Fruit fly (Drosophila melanogaster) whole organism, embryonic: ENCODE results near the gene HipHop.

Source experiments
- Atf-2 ChIP-seq: fragments of 200-800 bp; sonication (Bioruptor generic); optimal IDR thresholded peaks from 2 replicates; lab custom pipeline; 2016; ENCODE audit warnings: missing biosample characterization, missing genetic modification characterization
- Bdp1 ChIP-seq: fragments of 200-800 bp; sonication (Bioruptor generic); optimal IDR thresholded peaks from 3 replicates; lab custom pipeline; 2016; ENCODE audit warnings: missing biosample characterization, missing genetic modification characterization
- CG12744 ChIP-seq: fragments of 200-800 bp; sonication (Bioruptor generic); optimal IDR thresholded peaks from 2 replicates; lab custom pipeline; 2016; ENCODE audit warnings: missing biosample characterization, missing genetic modification characterization
- CG15269 ChIP-seq: fragments of 200-800 bp; sonication (Bioruptor generic); optimal IDR thresholded peaks from 2 replicates; lab custom pipeline; 2018; ENCODE audit warnings: missing biosample characterization, mild to moderate bottlenecking, missing genetic modification characterization, moderate library complexity
- CG15514 ChIP-seq: fragments of 200-800 bp; sonication (Bioruptor generic); optimal IDR thresholded peaks from 3 replicates; lab custom pipeline; 2017; ENCODE audit warnings: missing biosample characterization, missing genetic modification characterization, mild to moderate bottlenecking, moderate library complexity, missing genetic modification reagents
- CG16779 ChIP-seq: fragments of 200-800 bp; sonication (Bioruptor generic); IDR thresholded peaks from 2 replicates; pipeline ENCODE4 v1.3.6; 2022; ENCODE audit warnings: missing biosample characterization, missing genetic modification characterization
- CG18262 ChIP-seq: fragments of 200-800 bp; optimal IDR thresholded peaks from 3 replicates; lab custom pipeline; 2019; ENCODE audit warnings: missing biosample characterization, mild to moderate bottlenecking, missing genetic modification characterization, moderate library complexity
- CG42726 ChIP-seq: fragments of 200-800 bp; sonication (Bioruptor generic); IDR thresholded peaks from 2 replicates; pipeline ENCODE4 v1.3.6; 2022; ENCODE audit warnings: missing biosample characterization, missing genetic modification characterization; ENCODE audit not compliant: partially characterized antibody
- CG4282 ChIP-seq: fragments of 200-800 bp; sonication (Bioruptor generic); optimal IDR thresholded peaks from 2 replicates; lab custom pipeline; 2016; ENCODE audit warnings: missing biosample characterization, missing genetic modification characterization
- CG4424 ChIP-seq: fragments of 200-800 bp; sonication (Bioruptor generic); optimal IDR thresholded peaks from 3 replicates; lab custom pipeline; 2016; ENCODE audit warnings: missing biosample characterization, missing genetic modification characterization
- CG4854 ChIP-seq: fragments of 200-800 bp; sonication (Bioruptor generic); optimal IDR thresholded peaks from 2 replicates; lab custom pipeline; 2016; ENCODE audit warnings: missing biosample characterization, missing genetic modification characterization, inconsistent platforms
- CG6765 ChIP-seq: fragments of 200-800 bp; sonication (Bioruptor generic); optimal IDR thresholded peaks from 3 replicates; lab custom pipeline; 2017; ENCODE audit warnings: missing biosample characterization, mild to moderate bottlenecking, missing genetic modification characterization
- CG7556 ChIP-seq: fragments of 200-800 bp; sonication (Bioruptor generic); optimal IDR thresholded peaks from 2 replicates; lab custom pipeline; 2017; ENCODE audit warnings: missing biosample characterization, mild to moderate bottlenecking, missing genetic modification characterization
- CG7963 ChIP-seq: fragments of 200-800 bp; sonication (Bioruptor generic); IDR thresholded peaks from 3 replicates; pipeline ENCODE4 v1.3.6; 2022; ENCODE audit warnings: missing biosample characterization, missing genetic modification characterization; ENCODE audit not compliant: partially characterized antibody
- CG8924 ChIP-seq: fragments of 200-800 bp; optimal IDR thresholded peaks from 3 replicates; lab custom pipeline; 2019; ENCODE audit warnings: missing biosample characterization, mild to moderate bottlenecking, missing genetic modification characterization, moderate library complexity
- CG9876 ChIP-seq: fragments of 200-800 bp; sonication (Bioruptor generic); optimal IDR thresholded peaks from 2 replicates; lab custom pipeline; 2016; ENCODE audit warnings: missing biosample characterization, missing genetic modification characterization
- CrebB ChIP-seq: fragments of 200-800 bp; sonication (Bioruptor generic); optimal IDR thresholded peaks from 3 replicates; lab custom pipeline; 2018; ENCODE audit warnings: missing biosample characterization, mild to moderate bottlenecking, missing genetic modification characterization
- Dip2 ChIP-seq: fragments of 200-800 bp; sonication (Bioruptor generic); IDR thresholded peaks from 2 replicates; pipeline ENCODE4 v1.3.6; 2022; ENCODE audit warnings: missing biosample characterization, missing genetic modification characterization
- Dp ChIP-seq: fragments of 200-800 bp; sonication (Bioruptor generic); optimal IDR thresholded peaks from 2 replicates; lab custom pipeline; 2018; ENCODE audit warnings: missing biosample characterization, mild to moderate bottlenecking, missing genetic modification characterization, moderate library complexity
- Fer1 ChIP-seq: fragments of 200-800 bp; sonication (Bioruptor generic); optimal IDR thresholded peaks from 2 replicates; lab custom pipeline; 2017; ENCODE audit warnings: missing biosample characterization, mild to moderate bottlenecking, missing genetic modification characterization
- Kr ChIP-seq: fragments of 200-800 bp; sonication (Bioruptor generic); optimal IDR thresholded peaks from 2 replicates; lab custom pipeline; 2017; ENCODE audit warnings: missing biosample characterization, mild to moderate bottlenecking, missing genetic modification characterization
- Pdp1 ChIP-seq, 2 experiments: fragments of 200-800 bp; sonication (Bioruptor generic); optimal IDR thresholded peaks; 3 replicates each; lab custom pipeline; 2016; ENCODE audit warnings: missing biosample characterization in 2 of 2, missing genetic modification characterization in 2 of 2, mild to moderate bottlenecking in 1 of 2, moderate library complexity in 1 of 2
- Ptx1 ChIP-seq: fragments of 200-800 bp; sonication (Bioruptor generic); IDR thresholded peaks from 2 replicates; pipeline ENCODE4 v1.3.6; 2022; ENCODE audit warnings: missing biosample characterization, missing genetic modification characterization
- Taf1 ChIP-seq: fragments of 200-800 bp; sonication (Bioruptor generic); IDR thresholded peaks from 2 replicates; pipeline ENCODE4 v1.3.6; 2022; ENCODE audit warnings: missing biosample characterization, missing genetic modification characterization
- Xbp1 ChIP-seq: fragments of 200-800 bp; sonication (Bioruptor generic); optimal IDR thresholded peaks from 3 replicates; lab custom pipeline; 2016; ENCODE audit warnings: missing biosample characterization, mild to moderate bottlenecking, missing genetic modification characterization
- Xrp1 ChIP-seq: fragments of 200-800 bp; sonication (Bioruptor generic); IDR thresholded peaks from 2 replicates; pipeline ENCODE4 v1.3.6; 2022; ENCODE audit warnings: missing biosample characterization, missing genetic modification characterization
- abd-A ChIP-seq: fragments of 200-800 bp; sonication (Bioruptor generic); optimal IDR thresholded peaks from 3 replicates; lab custom pipeline; 2019; ENCODE audit warnings: missing biosample characterization, mild to moderate bottlenecking, missing genetic modification characterization, moderate library complexity
- ap ChIP-seq: fragments of 200-800 bp; sonication (Bioruptor generic); IDR thresholded peaks from 2 replicates; pipeline ENCODE4 v1.3.6; 2022; ENCODE audit warnings: missing biosample characterization, missing genetic modification characterization
- ash1 ChIP-seq: fragments of 200-800 bp; sonication (Bioruptor generic); optimal IDR thresholded peaks from 2 replicates; lab custom pipeline; 2018; ENCODE audit warnings: missing biosample characterization, mild to moderate bottlenecking, missing genetic modification characterization
- az2 ChIP-seq: fragments of 200-800 bp; sonication (Bioruptor generic); optimal IDR thresholded peaks from 3 replicates; lab custom pipeline; 2016; ENCODE audit warnings: missing biosample characterization, missing genetic modification characterization
- bigmax ChIP-seq: fragments of 200-800 bp; sonication (Bioruptor generic); optimal IDR thresholded peaks from 2 replicates; lab custom pipeline; 2018; ENCODE audit warnings: missing biosample characterization, mild to moderate bottlenecking, missing genetic modification characterization
- chn ChIP-seq: fragments of 200-800 bp; sonication (Bioruptor generic); optimal IDR thresholded peaks from 2 replicates; lab custom pipeline; 2016; ENCODE audit warnings: missing biosample characterization, missing genetic modification characterization
- da ChIP-seq: fragments of 200-800 bp; sonication (Bioruptor generic); optimal IDR thresholded peaks from 2 replicates; lab custom pipeline; 2016; ENCODE audit warnings: missing biosample characterization, missing genetic modification characterization
- dan ChIP-seq: fragments of 200-800 bp; sonication (Bioruptor generic); IDR thresholded peaks from 2 replicates; pipeline ENCODE4 v1.3.6; 2022; ENCODE audit warnings: missing biosample characterization, missing genetic modification characterization
- dpn ChIP-seq, 2 experiments: fragments of 200-800 bp; sonication (Bioruptor generic); optimal IDR thresholded peaks; 3 replicates each; lab custom pipeline; 2016; ENCODE audit warnings: missing biosample characterization in 2 of 2, missing genetic modification characterization in 2 of 2
- esg ChIP-seq: fragments of 200-800 bp; sonication (Bioruptor generic); conservative IDR thresholded peaks from 2 replicates; pipeline ENCODE4 v1.3.6; 2022; ENCODE audit warnings: missing biosample characterization, missing genetic modification characterization
- eve ChIP-seq, 2 experiments: fragments of >200 bp; optimal IDR thresholded peaks; 2 replicates each; lab custom pipeline; 2017; ENCODE audit warnings: missing biosample characterization in 2 of 2, missing genetic modification characterization in 2 of 2
- exex ChIP-seq: fragments of 200-800 bp; sonication (Bioruptor generic); optimal IDR thresholded peaks from 4 replicates; lab custom pipeline; 2018; ENCODE audit warnings: missing biosample characterization, mild to moderate bottlenecking, missing genetic modification characterization, moderate library complexity
- eyg ChIP-seq: fragments of 200-800 bp; sonication (Bioruptor generic); optimal IDR thresholded peaks from 3 replicates; lab custom pipeline; 2016; ENCODE audit warnings: missing biosample characterization, missing genetic modification characterization
- gfzf ChIP-seq: fragments of 200-800 bp; sonication (Bioruptor generic); optimal IDR thresholded peaks from 2 replicates; lab custom pipeline; 2016; ENCODE audit warnings: missing biosample characterization, mild to moderate bottlenecking, missing genetic modification characterization, moderate library complexity
- gt ChIP-seq: fragments of 200-800 bp; sonication (Bioruptor generic); IDR thresholded peaks from 2 replicates; pipeline ENCODE4 v1.3.6; 2022; ENCODE audit warnings: missing biosample characterization, missing genetic modification characterization
- ind ChIP-seq: fragments of 200-800 bp; sonication (Bioruptor generic); optimal IDR thresholded peaks from 3 replicates; lab custom pipeline; 2016; ENCODE audit warnings: missing biosample characterization, missing genetic modification characterization
- ken ChIP-seq: fragments of 200-800 bp; sonication (Bioruptor generic); IDR thresholded peaks from 3 replicates; pipeline ENCODE4 v1.3.6; 2022; ENCODE audit warnings: missing biosample characterization, missing genetic modification characterization
- lilli ChIP-seq: fragments of 200-800 bp; sonication (Bioruptor generic); optimal IDR thresholded peaks from 3 replicates; lab custom pipeline; 2016; ENCODE audit warnings: missing biosample characterization, missing genetic modification characterization
- p53 ChIP-seq: fragments of 200-800 bp; sonication (Bioruptor generic); optimal IDR thresholded peaks from 2 replicates; lab custom pipeline; 2016; ENCODE audit warnings: missing biosample characterization, missing genetic modification characterization
- pb ChIP-seq: fragments of 200-800 bp; sonication (Bioruptor generic); optimal IDR thresholded peaks from 3 replicates; lab custom pipeline; 2016; ENCODE audit warnings: missing biosample characterization, missing genetic modification characterization
- tap ChIP-seq: fragments of 200-800 bp; optimal IDR thresholded peaks from 3 replicates; lab custom pipeline; 2019; ENCODE audit warnings: missing biosample characterization, mild to moderate bottlenecking, missing genetic modification characterization, moderate library complexity
- tna ChIP-seq: fragments of 200-800 bp; sonication (Bioruptor generic); IDR thresholded peaks from 2 replicates; pipeline ENCODE4 v1.3.6; 2022; ENCODE audit warnings: missing biosample characterization, missing genetic modification characterization; ENCODE audit not compliant: partially characterized antibody
- tx ChIP-seq: fragments of 200-800 bp; sonication (Bioruptor generic); optimal IDR thresholded peaks from 2 replicates; lab custom pipeline; 2016; ENCODE audit warnings: missing biosample characterization, missing genetic modification characterization
- vnd ChIP-seq: fragments of 200-800 bp; sonication (Bioruptor generic); IDR thresholded peaks from 3 replicates; pipeline ENCODE4 v1.3.6; 2022; ENCODE audit warnings: missing biosample characterization, missing genetic modification characterization; ENCODE audit not compliant: partially characterized antibody
- wek ChIP-seq: fragments of 200-800 bp; sonication (Bioruptor generic); optimal IDR thresholded peaks from 3 replicates; lab custom pipeline; 2018; ENCODE audit warnings: missing biosample characterization, mild to moderate bottlenecking, missing genetic modification characterization, moderate library complexity

The HipHop gene

dm6 chr3L:18772014-18772560, 48.9 kb upstream of the HipHop start (continued):
- no peak for TF ChIP-seq ind
- TF ChIP-seq Xbp1 (GFP tag; lab: Kevin White, UChicago), result no peak
- no peak for TF ChIP-seq CG7556 (GFP tag; lab: Kevin White, UChicago)
- TF ChIP-seq CG9876 (GFP tag; lab: Kevin White, UChicago), result no peak
- no peak for TF ChIP-seq Pdp1 (GFP tag; optimal IDR thresholded peaks at IDR 0.05; lab: Kevin White, UChicago)
- TF ChIP-seq Taf1, result no peak
- no peak for TF ChIP-seq CrebB
- no peak for TF ChIP-seq eyg (GFP tag; lab: Kevin White, UChicago)
- TF ChIP-seq Atf-2, result no peak
- no peak for TF ChIP-seq Fer1 (GFP tag; lab: Kevin White, UChicago)
- no peak for TF ChIP-seq CG4854
- TF ChIP-seq pb (GFP tag; lab: Kevin White, UChicago), result no peak
- 0 out of 2 replicates have a peak, but pooled peaks have one; percentile 4 for TF ChIP-seq Ptx1 (GFP tag; lab: Robert Waterston, UW)
- no peak for TF ChIP-seq esg (GFP tag; lab: Robert Waterston, UW)
- no peak for TF ChIP-seq ash1 (GFP tag; lab: Kevin White, UChicago)
- TF ChIP-seq lilli, result no peak
- TF ChIP-seq Dip2 (GFP tag; lab: Robert Waterston, UW), result no peak
- TF ChIP-seq tap (tag; lab: Kevin White, UChicago), result no peak
- TF ChIP-seq CG16779 (GFP tag; lab: Robert Waterston, UW), result 0 out of 2 replicates have a peak, but pooled peaks have one; percentile 2
- TF ChIP-seq vnd (GFP tag; lab: Robert Waterston, UW), result no peak
- TF ChIP-seq gfzf, result no peak
- TF ChIP-seq CG42726 (GFP tag; lab: Robert Waterston, UW), result no peak
- TF ChIP-seq CG4424 (GFP tag; lab: Kevin White, UChicago), result no peak
- no peak for TF ChIP-seq CG8924 (tag; lab: Kevin White, UChicago)
- TF ChIP-seq az2 (GFP tag; lab: Kevin White, UChicago), result no peak
- no peak for TF ChIP-seq bigmax (GFP tag; lab: Kevin White, UChicago)
- TF ChIP-seq Dp (GFP tag; lab: Kevin White, UChicago), result no peak
- TF ChIP-seq chn (GFP tag; lab: Kevin White, UChicago), result no peak
- no peak for TF ChIP-seq Bdp1 (GFP tag; lab: Kevin White, UChicago)
- TF ChIP-seq gt (GFP tag; lab: Robert Waterston, UW), result no peak
- TF ChIP-seq wek, result no peak
- TF ChIP-seq tna, result no peak
- no peak for TF ChIP-seq CG4282 (GFP tag; lab: Kevin White, UChicago)
- TF ChIP-seq CG6765 (GFP tag; lab: Kevin White, UChicago), result no peak
- TF ChIP-seq tx (GFP tag; lab: Kevin White, UChicago), result no peak
- peak; percentile 9; the same call in 1 of the 3 replicates for TF ChIP-seq ken (GFP tag; lab: Robert Waterston, UW)
- TF ChIP-seq dpn (GFP tag; optimal IDR thresholded peaks at IDR 0.05; lab: Kevin White, UChicago), result no peak
- TF ChIP-seq eve (GFP tag; optimal IDR thresholded peaks at IDR 0.05; lab: Kevin White, UChicago), result no peak
- no peak for TF ChIP-seq Kr (GFP tag; lab: Kevin White, UChicago)
- no peak for TF ChIP-seq CG12744 (GFP tag; lab: Kevin White, UChicago)
- TF ChIP-seq CG7963, result no peak
- peak; percentile 75 for TF ChIP-seq abd-A
- no peak for TF ChIP-seq dan (GFP tag; lab: Robert Waterston, UW)
- no peak for TF ChIP-seq ap (GFP tag; lab: Robert Waterston, UW)
- no peak for TF ChIP-seq da
- peak; percentile 34 for TF ChIP-seq exex (tag; lab: Kevin White, UChicago)
- TF ChIP-seq CG15269 (tag; lab: Kevin White, UChicago), result no peak
- TF ChIP-seq CG18262 (tag; lab: Kevin White, UChicago), result no peak
- TF ChIP-seq p53, result no peak
- no peak for TF ChIP-seq Xrp1 (GFP tag; lab: Robert Waterston, UW)
- peak; percentile 4 for TF ChIP-seq CG15514
